Worm (Caenorhabditis elegans): ENCODE measurements around the gene tmem-138.

tmem-138 gene

DNA sequence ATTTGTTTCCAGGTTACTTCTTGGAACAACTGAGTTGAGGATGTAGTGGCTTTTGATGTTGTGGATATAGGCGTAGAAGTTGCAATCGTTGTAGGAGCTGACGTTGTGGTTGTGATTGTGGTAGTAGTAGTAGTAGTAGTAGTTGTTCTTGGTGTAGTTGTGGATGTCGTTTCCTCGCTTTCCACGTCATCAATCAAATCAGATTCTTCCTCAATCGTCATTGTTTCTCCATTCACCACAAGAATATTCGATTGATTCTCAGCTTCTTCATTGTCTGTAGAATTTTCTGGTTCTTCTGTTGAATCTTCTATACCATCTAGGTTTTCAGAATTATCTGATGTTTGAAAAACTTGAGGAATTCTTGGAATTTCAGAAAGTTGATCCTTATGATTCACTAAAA, 21.5 kb downstream of the tmem-138 start:
- no peak for TF ChIP-seq nhr-237 (tag; optimal IDR thresholded peaks at IDR 0.05)
- no peak for TF ChIP-seq lsy-2 (tag; optimal IDR thresholded peaks at IDR 0.05)
- TF ChIP-seq snpc-4 (tag; optimal IDR thresholded peaks at IDR 0.05), result no peak
- no peak for TF ChIP-seq bed-3 (GFP tag; optimal IDR thresholded peaks at IDR 0.05)
- no peak for TF ChIP-seq nhr-12 (tag; optimal IDR thresholded peaks at IDR 0.05)
- no peak for TF ChIP-seq mls-2 (tag; optimal IDR thresholded peaks at IDR 0.05)
- TF ChIP-seq sem-2 (GFP tag; optimal IDR thresholded peaks at IDR 0.05), result no peak
- no peak for TF ChIP-seq nhr-2 (tag; optimal IDR thresholded peaks at IDR 0.05)
- no peak for TF ChIP-seq tbx-8 (GFP tag; optimal IDR thresholded peaks at IDR 0.05)
- no peak for TF ChIP-seq mep-1 (tag; optimal IDR thresholded peaks at IDR 0.05)
- no peak for TF ChIP-seq sptf-1 (tag; optimal IDR thresholded peaks at IDR 0.05)
- TF ChIP-seq lin-32 (GFP tag; optimal IDR thresholded peaks at IDR 0.05), result no peak
- no peak for TF ChIP-seq lin-13 (tag; optimal IDR thresholded peaks at IDR 0.05)
- TF ChIP-seq zip-8 (tag; optimal IDR thresholded peaks at IDR 0.05), result no peak
- TF ChIP-seq hlh-1 (tag; optimal IDR thresholded peaks at IDR 0.05), result no peak
- no peak for TF ChIP-seq unc-120 (tag; optimal IDR thresholded peaks at IDR 0.05; ENCODE audit: poor library complexity, severe bottlenecking)
- no peak for TF ChIP-seq pha-4 (tag; optimal IDR thresholded peaks at IDR 0.05)
- TF ChIP-seq flh-1 (GFP tag; optimal IDR thresholded peaks at IDR 0.05), result no peak
- TF ChIP-seq drap-1 (GFP tag; optimal IDR thresholded peaks at IDR 0.05), result no peak
- no peak for TF ChIP-seq ceh-43 (GFP tag; optimal IDR thresholded peaks at IDR 0.05)

DNA sequence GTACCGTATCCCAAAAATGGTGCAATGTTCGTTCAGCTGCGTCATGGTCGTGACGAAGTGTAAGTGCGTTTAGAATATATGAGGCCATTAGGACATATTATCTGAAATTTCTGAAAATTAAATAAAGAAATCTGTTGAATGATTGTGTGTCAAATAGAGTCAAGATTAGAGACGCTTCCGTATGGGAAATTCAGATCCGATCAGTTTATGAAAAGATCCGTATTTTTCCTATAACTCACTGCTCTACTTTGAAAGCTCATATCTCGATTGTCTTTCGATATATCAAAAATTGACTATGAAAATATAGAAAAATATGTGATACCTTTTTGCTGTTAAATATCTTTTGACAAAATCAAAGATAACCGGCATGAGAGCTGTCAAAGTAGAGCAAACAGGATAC, 23.2 kb downstream of the tmem-138 start, which contains the start of gene T05C12.4:
TSS of gene T05C12.4 (minus strand) at position 101 of the 400 bp plus-strand sequence.
- no peak for TF ChIP-seq sem-2 (GFP tag; optimal IDR thresholded peaks at IDR 0.05)
- no peak for TF ChIP-seq nhr-2 (tag; optimal IDR thresholded peaks at IDR 0.05)
- TF ChIP-seq ham-2 (GFP tag; optimal IDR thresholded peaks at IDR 0.05), result no peak
- TF ChIP-seq zip-8 (tag; optimal IDR thresholded peaks at IDR 0.05), result no peak
- no peak for TF ChIP-seq unc-120 (tag; optimal IDR thresholded peaks at IDR 0.05; ENCODE audit: poor library complexity, severe bottlenecking)
- TF ChIP-seq nhr-76 (tag; optimal IDR thresholded peaks at IDR 0.05), result no peak
- no peak for TF ChIP-seq unc-39 (tag; optimal IDR thresholded peaks at IDR 0.05)
- no peak for TF ChIP-seq M03D4.4 (tag; optimal IDR thresholded peaks at IDR 0.05)
- TF ChIP-seq ceh-83 (GFP tag; optimal IDR thresholded peaks at IDR 0.05), result no peak
- no peak for TF ChIP-seq cnd-1 (tag; optimal IDR thresholded peaks at IDR 0.05)

ce11 chrII:8181437-8181836, 24.3 kb downstream of the tmem-138 start, which contains the start of gene dylt-3:
dylt-3 (plus strand) TSS chrII:8181737.
- TF ChIP-seq ham-2 (GFP tag; optimal IDR thresholded peaks at IDR 0.05) (no peak), elt-1 (tag; optimal IDR thresholded peaks at IDR 0.05; ENCODE audit: borderline replicate concordance, insufficient read depth) (no peak), drap-1 (GFP tag; optimal IDR thresholded peaks at IDR 0.05) (no peak), nhr-76 (tag; optimal IDR thresholded peaks at IDR 0.05) (no peak), unc-62 (GFP tag; optimal IDR thresholded peaks at IDR 0.05) (no peak), lsy-2 (tag; optimal IDR thresholded peaks at IDR 0.05) (no peak), M03D4.4 (tag; optimal IDR thresholded peaks at IDR 0.05) (no peak), ceh-83 (GFP tag; optimal IDR thresholded peaks at IDR 0.05) (no peak), unc-39 (tag; optimal IDR thresholded peaks at IDR 0.05) (no peak), cnd-1 (tag; optimal IDR thresholded peaks at IDR 0.05) (no peak), nhr-28 (tag; optimal IDR thresholded peaks at IDR 0.05) (no peak), elt-3 (tag; optimal IDR thresholded peaks at IDR 0.05) (no peak), nhr-12 (tag; optimal IDR thresholded peaks at IDR 0.05) (no peak)

DNA sequence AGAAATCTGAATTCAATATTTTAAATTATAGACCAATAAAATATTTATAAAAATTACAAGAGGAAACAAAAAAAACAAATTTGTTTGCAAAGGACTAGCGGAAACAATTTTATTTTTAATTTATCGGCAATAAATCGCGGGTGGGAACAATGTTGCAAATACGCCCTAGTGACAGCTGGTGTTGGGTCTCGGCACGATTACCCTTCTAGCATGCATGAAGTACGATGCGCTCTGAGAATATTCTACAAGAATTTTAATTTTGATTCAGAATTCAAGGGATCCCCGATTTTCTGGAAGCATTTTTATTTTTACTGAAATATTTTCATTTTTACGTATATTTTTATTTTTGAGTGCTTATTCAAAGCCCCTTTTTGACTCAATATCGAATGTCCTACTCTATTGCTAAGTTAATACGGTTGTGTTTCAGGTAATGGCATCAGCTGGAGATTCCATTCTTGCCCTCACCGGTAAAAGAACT, 27.9 kb downstream of the tmem-138 start, which contains the start of the genes mig-5 and cct-1:
TSS of gene mig-5 (minus strand) at position 8 of the 478 bp plus-strand sequence.
TSS of gene cct-1 (plus strand) at position 428 of the 478 bp plus-strand sequence.
- TF ChIP-seq elt-3 (tag; optimal IDR thresholded peaks at IDR 0.05), result no peak
- no peak for TF ChIP-seq elt-1 (tag; optimal IDR thresholded peaks at IDR 0.05; ENCODE audit: borderline replicate concordance, insufficient read depth)
- peak; percentile 96 for TF ChIP-seq pha-4 (tag; optimal IDR thresholded peaks at IDR 0.05)
- peak; percentile 40 for TF ChIP-seq blmp-1 (tag; optimal IDR thresholded peaks at IDR 0.05)
- TF ChIP-seq sptf-1 (tag; optimal IDR thresholded peaks at IDR 0.05), result peak; percentile 67
- TF ChIP-seq hlh-1 (tag; optimal IDR thresholded peaks at IDR 0.05), result peak; percentile 87
- peak; percentile 40 for TF ChIP-seq ham-2 (GFP tag; optimal IDR thresholded peaks at IDR 0.05)
- TF ChIP-seq unc-120 (tag; optimal IDR thresholded peaks at IDR 0.05; ENCODE audit: poor library complexity, severe bottlenecking), result no peak
- peak; percentile 86 for TF ChIP-seq unc-62 (GFP tag; optimal IDR thresholded peaks at IDR 0.05)
- TF ChIP-seq lin-32 (GFP tag; optimal IDR thresholded peaks at IDR 0.05), result peak; percentile 59
- peak; percentile 96 for TF ChIP-seq nhr-237 (tag; optimal IDR thresholded peaks at IDR 0.05)
- peak; percentile 8 for TF ChIP-seq ceh-43 (GFP tag; optimal IDR thresholded peaks at IDR 0.05)
- peak; percentile 98 for TF ChIP-seq mep-1 (tag; optimal IDR thresholded peaks at IDR 0.05)
- peak; percentile 100 for TF ChIP-seq lsy-2 (tag; optimal IDR thresholded peaks at IDR 0.05)
- no peak for TF ChIP-seq nhr-28 (tag; optimal IDR thresholded peaks at IDR 0.05)
- TF ChIP-seq M03D4.4 (tag; optimal IDR thresholded peaks at IDR 0.05), result peak; percentile 61
- peak; percentile 91 for TF ChIP-seq lin-13 (tag; optimal IDR thresholded peaks at IDR 0.05)
- peak; percentile 91 for TF ChIP-seq ceh-39 (tag; optimal IDR thresholded peaks at IDR 0.05)
- peak; percentile 40 for TF ChIP-seq drap-1 (GFP tag; optimal IDR thresholded peaks at IDR 0.05)
- TF ChIP-seq cnd-1 (tag; optimal IDR thresholded peaks at IDR 0.05), result peak; percentile 96
- peak; percentile 60 for TF ChIP-seq nhr-2 (tag; optimal IDR thresholded peaks at IDR 0.05)
- TF ChIP-seq tbx-8 (GFP tag; optimal IDR thresholded peaks at IDR 0.05), result no peak
- TF ChIP-seq nhr-76 (tag; optimal IDR thresholded peaks at IDR 0.05), result no peak
- peak; percentile 70 for TF ChIP-seq mab-5 (tag; optimal IDR thresholded peaks at IDR 0.05)
- TF ChIP-seq ces-1 (GFP tag; optimal IDR thresholded peaks at IDR 0.05), result peak; percentile 87

All from whole organism, mixed stage, embryonic.